Worm (Caenorhabditis elegans) whole organism, young adult: ENCODE measurements around the gene moma-1.

Experiments
- attf-3 ChIP-seq: fragments of 200-800 bp; sonication (Bioruptor generic); conservative IDR thresholded peaks from 2 replicates; pipeline ENCODE4 v1.3.6; 2022; ENCODE audit warnings: missing genetic modification reagents, missing genetic modification characterization, missing compliant biosample characterization
- mxl-1 ChIP-seq: sonication (generic microtip); optimal IDR thresholded peaks from 2 replicates; lab custom pipeline; 2016; ENCODE audit warnings: missing genetic modification characterization, missing compliant biosample characterization
- rcor-1 ChIP-seq: fragments of 200-800 bp; sonication (Bioruptor generic); IDR thresholded peaks from 2 replicates; pipeline ENCODE4 v1.3.6; 2022; ENCODE audit warnings: missing genetic modification reagents, missing genetic modification characterization, missing compliant biosample characterization

ce11 chrIII:802041-802440 lies 50.2 kb downstream of the moma-1 start:
- TF ChIP-seq attf-3 (GFP tag; lab: Robert Waterston, UW) (no peak), rcor-1 (GFP tag; lab: Robert Waterston, UW) (no peak), mxl-1 (tag; lab: Kevin White, UChicago) (no peak)
